Worm (Caenorhabditis elegans) whole organism, L4/young adult: ENCODE data around the gene F45G2.9.

Experiments
- W03F9.2 ChIP-seq: fragments of 150-350 bp; optimal IDR thresholded peaks from 2 replicates; lab custom pipeline; 2014; ENCODE audit warnings: missing biosample characterization, missing genetic modification characterization
- dao-5 ChIP-seq: sonication (generic microtip); optimal IDR thresholded peaks from 2 replicates; lab custom pipeline; 2016; ENCODE audit warnings: missing genotype, missing genetic modification characterization, moderate library complexity, missing compliant biosample characterization
- him-1 ChIP-seq: sonication (generic microtip); optimal IDR thresholded peaks from 2 replicates; lab custom pipeline; 2016; ENCODE audit warnings: missing genotype, missing genetic modification reagents, missing genetic modification characterization, missing compliant biosample characterization

DNA sequence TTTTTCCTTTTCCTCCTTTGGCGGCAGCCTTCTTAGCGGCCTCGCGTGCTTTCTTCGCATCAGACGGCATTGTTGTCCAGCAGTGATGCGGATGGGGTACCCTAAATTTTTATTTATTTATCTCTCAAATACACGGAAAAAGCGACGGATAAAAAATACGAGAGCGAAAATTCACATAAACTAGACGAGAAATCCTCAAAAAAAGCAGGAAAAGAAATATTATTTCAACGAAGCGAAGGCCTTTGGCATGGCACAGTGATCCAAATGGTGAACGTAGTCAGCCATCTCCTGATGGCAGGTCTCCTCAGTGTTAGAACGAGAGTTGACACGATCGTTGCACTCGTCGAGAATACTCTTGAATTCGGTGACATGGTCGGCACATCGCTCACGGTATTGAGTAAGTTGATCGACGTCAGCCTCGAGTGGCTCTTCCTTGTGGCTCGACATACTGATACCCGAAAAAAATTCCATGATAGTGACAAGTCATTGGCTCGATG is 25.4 kb upstream of the F45G2.9 start, which contains the start of the genes abcf-2 and T27E9.2:
- no peak for TF ChIP-seq W03F9.2 (tag; lab: Kevin White, UChicago)
- no peak for TF ChIP-seq dao-5 (tag; lab: Kevin White, UChicago)
- no peak for TF ChIP-seq him-1 (tag; lab: Kevin White, UChicago)
